Worm (Caenorhabditis elegans): Measurements from ENCODE around the gene C15C8.8.
A peak's percentile ranks its signal among the peaks of the same experiment; 100 is the strongest.

C15C8.8 gene

ce11 chrV:12744979-12745378 lies 7.3 kb downstream of the C15C8.8 start, which contains the start of gene C15C8.7 (continued):
- no peak for TF ChIP-seq daf-12 (tag; optimal IDR thresholded peaks at IDR 0.05)
- TF ChIP-seq fos-1 (tag; optimal IDR thresholded peaks at IDR 0.05): no peak
- no peak for TF ChIP-seq egl-43 (GFP tag; IDR thresholded peaks at IDR 0.05)
- no peak for TF ChIP-seq F37D6.2 (tag; optimal IDR thresholded peaks at IDR 0.05)
- TF ChIP-seq ztf-7 (tag; optimal IDR thresholded peaks at IDR 0.05): no peak
- TF ChIP-seq Y5F2A.4 (GFP tag; optimal IDR thresholded peaks at IDR 0.05): no peak
- TF ChIP-seq egl-27 (tag; optimal IDR thresholded peaks at IDR 0.05): no peak
- TF ChIP-seq dve-1 (tag; optimal IDR thresholded peaks at IDR 0.05; ENCODE audit: insufficient read depth): peak; percentile 58
- TF ChIP-seq skn-1 (tag; optimal IDR thresholded peaks at IDR 0.05): no peak
- TF ChIP-seq php-3 (GFP tag; IDR thresholded peaks at IDR 0.05): 0 out of 2 replicates have a peak, but pooled peaks have one; percentile 28
- no peak for TF ChIP-seq nhr-6 (tag; optimal IDR thresholded peaks at IDR 0.05)
- TF ChIP-seq saeg-2 (GFP tag; IDR thresholded peaks at IDR 0.05): no peak

ce11 chrV:12743778-12744502 lies 8.4 kb downstream of the C15C8.8 start:
- no peak for TF ChIP-seq saeg-2 (GFP tag; IDR thresholded peaks at IDR 0.05)
- no peak for TF ChIP-seq skn-1 (tag; optimal IDR thresholded peaks at IDR 0.05)
- peak; percentile 49 for TF ChIP-seq nhr-102 (tag; optimal IDR thresholded peaks at IDR 0.05)
- TF ChIP-seq nhr-48 (tag; optimal IDR thresholded peaks at IDR 0.05): peak; percentile 13
- TF ChIP-seq dve-1 (tag; optimal IDR thresholded peaks at IDR 0.05; ENCODE audit: insufficient read depth): peak; percentile 53
- TF ChIP-seq dpl-1 (GFP tag; optimal IDR thresholded peaks at IDR 0.05): no peak
- TF ChIP-seq unc-39 (tag; optimal IDR thresholded peaks at IDR 0.05): no peak
- peak; percentile 28 for TF ChIP-seq pqm-1 (tag; optimal IDR thresholded peaks at IDR 0.05)
- peak; percentile 2 for TF ChIP-seq spr-1 (tag; optimal IDR thresholded peaks at IDR 0.05)
- no peak for TF ChIP-seq ceh-20 (GFP tag; IDR thresholded peaks at IDR 0.05)
- TF ChIP-seq mep-1 (tag; optimal IDR thresholded peaks at IDR 0.05): peak; percentile 66
- TF ChIP-seq duxl-1 (tag; optimal IDR thresholded peaks at IDR 0.05; ENCODE audit: poor library complexity): peak; percentile 62
- no peak for TF ChIP-seq ceh-62 (tag; optimal IDR thresholded peaks at IDR 0.05)
- no peak for TF ChIP-seq hlh-30 (tag; optimal IDR thresholded peaks at IDR 0.05; ENCODE audit: insufficient read depth)
- no peak for TF ChIP-seq zip-11 (GFP tag; IDR thresholded peaks at IDR 0.05)
- no peak for TF ChIP-seq lsy-2 (tag; optimal IDR thresholded peaks at IDR 0.05)
- no peak for TF ChIP-seq nhr-41 (GFP tag; IDR thresholded peaks at IDR 0.05)
- no peak for TF ChIP-seq Y48G9A.11 (GFP tag; IDR thresholded peaks at IDR 0.05)
- no peak for TF ChIP-seq aly-2 (tag; optimal IDR thresholded peaks at IDR 0.05)
- TF ChIP-seq D1046.2 (GFP tag; IDR thresholded peaks at IDR 0.05): no peak
- TF ChIP-seq lin-13 (GFP tag; optimal IDR thresholded peaks at IDR 0.05): no peak
- peak; percentile 29 for TF ChIP-seq nhr-10 (tag; optimal IDR thresholded peaks at IDR 0.05)
- TF ChIP-seq set-16 (GFP tag; IDR thresholded peaks at IDR 0.05): no peak
- TF ChIP-seq ceh-28 (tag; optimal IDR thresholded peaks at IDR 0.05): no peak
- peak; percentile 69 for TF ChIP-seq mes-2 (tag; optimal IDR thresholded peaks at IDR 0.05; ENCODE audit: poor library complexity, severe bottlenecking)
- TF ChIP-seq daf-12 (tag; optimal IDR thresholded peaks at IDR 0.05): no peak

ce11 chrV:12741684-12742083 lies 10.6 kb downstream of the C15C8.8 start, which contains the start of gene hrg-7:
TSS of gene hrg-7 (plus strand) at chrV:12742041.
- TF ChIP-seq jun-1 (tag; optimal IDR thresholded peaks at IDR 0.05) (no peak), daf-12 (tag; optimal IDR thresholded peaks at IDR 0.05) (no peak), unc-62 (GFP tag; optimal IDR thresholded peaks at IDR 0.05 in 1 of 2) (no peak), unc-62 (tag; optimal IDR thresholded peaks at IDR 0.05) (no peak), F49E8.2 (tag; optimal IDR thresholded peaks at IDR 0.05; ENCODE audit: borderline replicate concordance) (no peak), nhr-111 (GFP tag; optimal IDR thresholded peaks at IDR 0.05) (no peak), pqm-1 (tag; optimal IDR thresholded peaks at IDR 0.05) (peak; percentile 81), mxl-3 (GFP tag; optimal IDR thresholded peaks at IDR 0.05) (no peak), fkh-10 (GFP tag; optimal IDR thresholded peaks at IDR 0.05) (no peak), daf-16 (GFP tag; optimal IDR thresholded peaks at IDR 0.05) (no peak), daf-16 (tag; optimal IDR thresholded peaks at IDR 0.05) (peak; percentile 63), php-3 (GFP tag; IDR thresholded peaks at IDR 0.05) (no peak), lsy-2 (tag; optimal IDR thresholded peaks at IDR 0.05) (peak in 1 of 2 experiments; percentile 10), daf-8 (GFP tag; IDR thresholded peaks at IDR 0.05) (no peak), F37D6.2 (tag; optimal IDR thresholded peaks at IDR 0.05) (no peak), nhr-48 (tag; optimal IDR thresholded peaks at IDR 0.05) (no peak), nhr-6 (tag; optimal IDR thresholded peaks at IDR 0.05) (peak; percentile 40), ctbp-1 (GFP tag; IDR thresholded peaks at IDR 0.05) (no peak), vab-7 (GFP tag; IDR thresholded peaks at IDR 0.05) (no peak), nhr-25 (tag; optimal IDR thresholded peaks at IDR 0.05; ENCODE audit: borderline replicate concordance, insufficient read depth) (no peak), Y105C5A.15 (GFP tag; IDR thresholded peaks at IDR 0.05) (no peak)

Data from whole organism, L4 larva.